Fruit fly (Drosophila melanogaster) ovary, adult (tissue): Measurements from ENCODE around the gene CG43980.

ENCODE experiments used
- CG17801 ChIP-seq: fragments of 200-800 bp; optimal IDR thresholded peaks from 2 replicates; lab custom pipeline; 2019; ENCODE audit warnings: missing biosample characterization, mild to moderate bottlenecking, missing genetic modification characterization, moderate library complexity; ENCODE audit not compliant: partially characterized antibody

The CG43980 gene

DNA sequence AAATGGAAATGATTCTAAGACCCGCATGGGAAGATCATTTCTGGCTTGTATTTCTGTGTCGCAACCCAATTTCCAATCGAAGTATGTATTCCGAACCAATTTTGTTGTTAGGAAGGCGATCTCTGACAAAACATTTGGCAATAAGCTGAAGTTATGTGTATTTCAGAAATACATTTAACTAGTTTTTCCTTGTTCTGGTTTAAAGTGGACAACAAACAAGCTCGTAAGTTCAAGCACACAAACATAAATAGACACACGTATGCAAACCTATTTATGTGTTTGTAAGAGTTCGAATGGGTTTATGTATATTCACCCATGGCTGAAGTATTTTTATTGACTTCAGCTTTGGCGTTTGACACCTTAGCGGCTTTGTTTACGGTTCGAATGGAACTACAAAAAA is 1.1 kb downstream of the CG43980 start:
- no peak for TF ChIP-seq CG17801 (GFP tag; lab: Kevin White, UChicago)

DNA sequence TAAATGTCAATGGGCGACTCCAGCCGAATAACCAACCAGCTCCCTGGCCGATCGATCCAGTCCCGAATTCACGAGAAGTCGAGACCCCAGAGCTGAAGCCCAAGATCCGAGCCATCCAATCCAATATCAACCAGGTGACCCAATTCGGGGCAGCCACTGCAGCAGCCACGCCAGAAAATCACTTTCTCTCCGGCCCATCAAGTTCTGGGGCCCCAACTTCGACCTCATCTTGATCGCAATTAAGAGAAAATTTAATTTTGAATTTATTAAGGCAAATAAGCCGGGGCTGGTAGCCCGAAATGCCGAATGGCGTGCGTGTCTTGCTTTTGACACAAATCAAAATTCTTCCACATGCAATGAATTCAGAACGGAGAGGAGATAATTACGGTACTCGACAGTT is 3.1 kb downstream of the CG43980 start:
- TF ChIP-seq CG17801 (GFP tag; lab: Kevin White, UChicago), result no peak

DNA sequence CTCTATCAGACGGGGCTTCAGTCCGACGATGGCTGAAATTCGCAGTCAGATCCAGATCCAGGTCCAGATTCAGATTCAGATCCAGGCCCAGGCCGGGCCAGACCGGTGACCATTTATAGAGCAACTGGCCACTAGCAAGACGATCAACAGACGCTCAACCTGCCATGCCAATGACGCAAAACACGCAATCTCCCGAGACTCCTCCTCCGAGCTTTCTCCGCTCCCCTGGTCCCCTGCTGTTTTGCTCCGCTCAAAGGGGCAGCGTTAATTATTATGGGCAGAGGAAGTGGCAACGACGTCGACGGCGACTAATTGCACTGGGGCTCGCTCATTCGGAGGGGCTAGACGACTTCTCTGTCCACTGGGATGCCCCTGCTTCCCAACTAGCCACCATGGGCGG is 6.7 kb downstream of the CG43980 start:
- no peak for TF ChIP-seq CG17801 (GFP tag; lab: Kevin White, UChicago)

DNA sequence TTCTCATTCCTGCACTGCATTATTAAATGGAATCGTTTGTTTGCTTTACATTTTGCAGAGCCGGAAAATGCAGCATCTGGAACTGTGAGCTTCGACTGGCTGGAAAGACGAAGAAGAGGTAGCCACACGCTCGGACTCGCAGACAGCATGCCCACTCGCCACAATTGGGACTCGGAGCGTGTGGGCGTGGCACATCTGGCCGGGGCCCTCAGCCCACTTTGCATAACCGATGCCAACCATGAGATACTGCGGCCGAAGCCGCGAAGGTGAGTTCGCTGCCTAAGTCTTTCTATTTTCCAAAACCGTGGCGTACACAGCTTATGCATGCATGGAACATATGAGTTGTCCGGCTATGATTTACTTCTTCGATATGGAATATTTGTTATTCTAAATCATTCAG is 7.4 kb downstream of the CG43980 start:
- no peak for TF ChIP-seq CG17801 (GFP tag; lab: Kevin White, UChicago)

DNA sequence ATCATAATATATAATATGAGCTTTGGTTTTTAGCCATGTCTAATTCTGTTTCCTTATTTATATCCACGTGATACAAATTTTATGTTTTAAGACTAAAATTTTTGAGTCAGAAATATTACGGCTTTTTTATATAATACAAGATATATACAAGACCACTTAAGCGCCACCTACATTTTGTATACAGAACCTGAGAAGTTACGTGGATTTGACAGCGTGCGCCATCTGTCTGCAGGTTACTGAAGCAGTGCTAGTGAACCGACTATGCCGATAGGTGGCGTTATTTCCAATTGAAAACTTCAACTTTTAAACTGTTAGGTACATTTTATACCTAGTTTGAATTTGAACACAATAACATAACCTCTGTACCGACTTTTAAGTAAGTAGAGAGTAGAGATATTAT is 8.0 kb downstream of the CG43980 start:
- TF ChIP-seq CG17801 (GFP tag; lab: Kevin White, UChicago), result peak; percentile 13

DNA sequence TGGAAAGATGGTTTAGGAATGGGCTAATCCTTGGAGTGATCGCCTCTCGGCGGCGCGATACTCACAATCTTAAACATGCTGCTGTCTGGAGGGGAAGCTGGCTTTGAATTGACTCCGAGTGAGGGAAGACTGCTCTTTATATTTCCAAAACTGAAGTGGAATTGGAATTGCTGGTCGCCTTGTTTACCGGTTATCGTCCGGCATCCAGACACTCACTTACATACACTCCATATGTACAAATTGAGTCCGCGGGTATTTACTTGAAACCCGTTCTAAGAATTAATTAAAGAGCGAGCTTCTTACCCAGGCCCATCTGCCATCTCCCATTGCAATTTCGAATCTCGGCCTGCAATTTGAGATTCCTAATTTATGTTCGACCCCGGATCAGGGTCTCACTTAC is 22.1 kb downstream of the CG43980 start, which contains the start of gene Cpr78E:
Gene Cpr78E, minus strand, starts transcription at position 101 of the 400 bp plus-strand sequence.
- no peak for TF ChIP-seq CG17801 (GFP tag; lab: Kevin White, UChicago)

DNA sequence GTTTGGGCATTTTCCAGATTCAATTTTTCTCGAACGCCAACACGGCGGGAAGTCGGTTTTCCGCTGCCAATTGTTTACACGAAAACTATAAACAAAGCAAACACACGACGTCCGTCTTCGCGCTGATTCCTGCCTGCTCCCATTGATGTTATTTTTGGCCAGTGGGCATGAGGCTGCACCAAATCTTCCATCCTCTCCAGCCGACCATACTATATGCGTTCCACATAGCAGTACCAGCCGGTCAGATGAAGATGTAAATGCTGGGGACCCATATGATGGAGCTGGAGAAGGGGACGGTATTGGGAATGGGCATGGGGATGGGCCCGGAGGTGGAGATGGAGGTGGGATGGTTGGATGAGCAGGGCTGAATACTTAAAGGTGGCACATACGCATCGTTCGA is 22.8 kb downstream of the CG43980 start:
- TF ChIP-seq CG17801 (GFP tag; lab: Kevin White, UChicago), result no peak

DNA sequence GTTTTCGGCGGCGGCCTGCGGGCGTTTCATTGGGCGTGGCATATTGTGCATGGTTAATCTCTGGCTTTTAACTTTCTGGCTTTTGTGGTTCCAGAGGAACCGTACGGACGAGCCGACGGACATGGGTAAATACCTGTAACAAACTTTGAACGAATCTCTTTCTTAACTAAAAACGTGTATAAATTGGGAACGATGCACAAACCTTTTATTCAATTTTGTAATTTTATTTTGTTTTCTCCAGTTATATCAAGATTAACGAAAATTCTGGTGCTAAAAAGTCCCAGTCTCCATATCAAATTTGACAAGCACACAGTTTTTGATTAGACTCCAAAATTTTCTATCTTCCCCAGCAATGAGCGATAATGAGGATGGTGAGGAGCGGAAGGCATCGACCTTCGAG is 27.1 kb downstream of the CG43980 start, which contains the start of gene CG11249:
Gene CG11249, plus strand, starts transcription at position 301 of the 400 bp plus-strand sequence.
- TF ChIP-seq CG17801 (GFP tag; lab: Kevin White, UChicago), result no peak

DNA sequence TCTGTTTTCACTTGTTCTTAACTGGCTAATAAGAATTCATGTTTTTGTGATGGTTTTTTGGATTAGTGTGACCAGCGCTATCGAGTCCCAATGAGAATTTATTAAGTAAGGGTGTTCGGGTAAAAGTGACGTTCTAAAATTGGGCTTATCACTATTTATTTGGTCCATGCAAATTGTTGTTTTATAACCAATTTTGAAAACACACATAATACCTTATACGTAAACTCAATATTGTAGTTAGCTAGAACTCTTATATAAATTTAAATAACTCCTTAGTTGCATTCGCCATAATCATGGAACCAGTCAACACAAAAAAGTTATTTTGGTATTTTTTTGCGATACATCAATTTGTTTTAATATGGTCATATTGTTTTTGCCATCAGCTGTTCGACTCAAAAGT is 34.9 kb downstream of the CG43980 start, which contains the start of the genes Als2 and CG11248:
Gene Als2, minus strand, starts transcription at position 69 of the 400 bp plus-strand sequence.
Gene CG11248, plus strand, starts transcription at position 364 of the 400 bp plus-strand sequence.
- TF ChIP-seq CG17801 (GFP tag; lab: Kevin White, UChicago), result peak; percentile 60

DNA sequence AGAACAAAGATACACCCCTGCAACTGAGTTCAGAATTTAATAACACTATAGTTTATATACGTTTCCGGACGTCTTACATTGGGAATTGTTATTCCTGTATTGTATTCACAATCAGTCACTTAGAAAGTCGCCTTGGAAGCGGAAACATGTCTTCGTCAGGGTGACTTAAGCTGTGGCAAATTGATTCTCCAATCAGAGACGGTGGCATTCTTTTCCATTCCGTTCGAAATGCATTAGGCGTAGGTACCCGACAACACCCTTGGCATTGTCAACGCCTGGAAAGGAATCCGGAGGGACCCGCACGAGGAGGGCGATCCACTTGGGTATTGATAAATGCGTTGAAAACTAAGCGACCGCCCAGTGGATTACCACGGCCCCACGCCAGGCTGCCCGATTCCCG is 39.2 kb downstream of the CG43980 start, which contains the start of gene Sfp78E:
Gene Sfp78E, minus strand, starts transcription at position 101 of the 400 bp plus-strand sequence.
- no peak for TF ChIP-seq CG17801 (GFP tag; lab: Kevin White, UChicago)

DNA sequence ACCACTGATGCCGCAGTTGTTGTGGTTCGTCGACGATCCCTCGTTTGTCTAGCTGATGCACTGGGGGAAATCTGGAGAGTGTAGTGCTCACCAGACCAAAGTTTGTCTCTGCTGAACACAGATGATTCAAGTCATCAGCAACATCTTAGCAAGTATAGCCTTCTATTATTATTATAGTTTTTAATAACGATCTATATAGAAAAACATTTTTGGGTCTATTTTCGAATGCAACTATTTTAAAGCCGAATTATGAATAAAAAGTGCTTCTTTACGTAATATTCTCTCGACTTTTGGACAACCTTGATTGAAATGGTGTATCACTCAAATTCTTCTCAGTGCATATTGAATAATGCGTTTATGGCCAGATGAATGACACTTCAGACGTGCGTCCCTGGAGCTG is 41.0 kb downstream of the CG43980 start:
- no peak for TF ChIP-seq CG17801 (GFP tag; lab: Kevin White, UChicago)

DNA sequence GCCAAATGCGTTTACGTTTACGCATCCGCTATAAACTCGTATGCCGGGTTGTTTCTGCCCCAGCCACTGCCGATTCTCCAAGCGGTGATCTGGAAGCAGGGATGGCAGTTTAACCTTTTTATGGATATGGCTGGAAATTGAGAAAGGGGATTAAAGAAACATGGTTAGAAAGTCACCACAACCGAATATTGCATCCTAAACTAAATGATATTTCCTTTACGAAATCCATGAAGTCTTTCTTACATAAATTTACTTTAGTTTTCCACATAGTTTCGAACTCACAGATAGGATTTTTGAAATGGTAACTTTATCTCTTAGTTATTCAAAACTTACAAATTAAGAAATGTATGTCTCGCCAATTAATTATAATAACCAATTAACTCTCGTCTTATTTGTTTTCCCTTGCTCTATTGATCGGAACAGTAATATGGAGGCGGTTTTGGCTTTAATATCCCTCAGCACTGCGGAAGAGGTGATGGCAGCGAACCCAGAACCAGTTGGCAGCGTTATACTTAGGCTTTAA is 43.9 kb downstream of the CG43980 start:
- TF ChIP-seq CG17801 (GFP tag; lab: Kevin White, UChicago), result no peak

DNA sequence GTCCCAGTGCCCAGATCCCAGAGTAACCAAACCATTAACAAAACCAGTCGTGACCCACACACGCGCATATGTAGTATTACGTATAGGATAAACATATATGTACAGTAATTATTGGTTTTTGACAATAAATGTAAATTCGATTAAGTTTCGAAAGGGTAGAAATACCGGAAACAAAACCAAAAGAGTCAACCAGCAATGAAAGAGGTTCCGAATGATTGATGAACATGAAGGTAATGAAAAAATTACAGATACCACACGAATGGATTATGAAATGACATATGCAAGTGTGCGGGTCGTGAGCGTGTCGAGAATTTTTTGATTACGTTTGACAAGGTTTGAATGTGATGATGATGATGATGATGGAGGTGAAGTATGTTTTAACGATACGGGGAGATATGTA is 49.9 kb downstream of the CG43980 start:
- no peak for TF ChIP-seq CG17801 (GFP tag; lab: Kevin White, UChicago)

DNA sequence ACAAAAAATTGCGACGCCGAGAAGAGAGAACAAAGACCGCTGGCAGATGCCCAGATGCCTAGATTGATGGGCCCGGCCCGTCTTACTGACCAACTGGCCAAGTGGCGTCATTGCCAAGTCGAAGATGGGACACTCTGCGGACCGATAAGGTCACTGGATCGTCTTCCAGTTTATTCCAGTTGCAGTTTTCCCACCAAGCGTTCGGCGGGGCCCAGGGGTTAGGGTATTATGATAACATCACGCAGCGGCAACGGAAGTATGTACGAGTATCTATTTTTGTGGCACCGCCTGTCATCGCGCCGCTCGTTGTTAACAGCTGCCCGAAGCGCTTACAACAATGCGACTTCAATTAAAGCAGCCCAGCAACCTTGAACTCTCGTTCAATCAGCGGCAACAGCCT is 55.3 kb downstream of the CG43980 start:
- no peak for TF ChIP-seq CG17801 (GFP tag; lab: Kevin White, UChicago)

DNA sequence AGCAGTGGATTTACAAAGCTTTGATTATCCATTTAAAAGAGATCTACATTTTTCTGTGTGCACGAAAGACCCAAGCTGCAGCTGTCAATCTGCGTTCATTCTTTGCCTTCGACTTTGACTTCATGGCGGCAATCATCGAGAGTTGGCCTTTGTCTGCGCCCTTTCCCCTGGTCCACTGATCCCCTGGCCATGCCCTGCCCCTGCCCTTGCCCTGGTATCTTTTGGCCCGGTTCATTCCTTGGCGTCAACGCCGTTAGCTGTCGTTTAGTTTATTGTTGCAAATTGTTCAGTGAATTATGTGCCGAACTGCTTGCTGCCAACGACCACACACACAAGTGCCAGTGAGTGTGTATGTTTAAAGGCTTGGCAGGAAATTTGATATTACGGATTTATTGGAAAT is 56.2 kb downstream of the CG43980 start:
- no peak for TF ChIP-seq CG17801 (GFP tag; lab: Kevin White, UChicago)

DNA sequence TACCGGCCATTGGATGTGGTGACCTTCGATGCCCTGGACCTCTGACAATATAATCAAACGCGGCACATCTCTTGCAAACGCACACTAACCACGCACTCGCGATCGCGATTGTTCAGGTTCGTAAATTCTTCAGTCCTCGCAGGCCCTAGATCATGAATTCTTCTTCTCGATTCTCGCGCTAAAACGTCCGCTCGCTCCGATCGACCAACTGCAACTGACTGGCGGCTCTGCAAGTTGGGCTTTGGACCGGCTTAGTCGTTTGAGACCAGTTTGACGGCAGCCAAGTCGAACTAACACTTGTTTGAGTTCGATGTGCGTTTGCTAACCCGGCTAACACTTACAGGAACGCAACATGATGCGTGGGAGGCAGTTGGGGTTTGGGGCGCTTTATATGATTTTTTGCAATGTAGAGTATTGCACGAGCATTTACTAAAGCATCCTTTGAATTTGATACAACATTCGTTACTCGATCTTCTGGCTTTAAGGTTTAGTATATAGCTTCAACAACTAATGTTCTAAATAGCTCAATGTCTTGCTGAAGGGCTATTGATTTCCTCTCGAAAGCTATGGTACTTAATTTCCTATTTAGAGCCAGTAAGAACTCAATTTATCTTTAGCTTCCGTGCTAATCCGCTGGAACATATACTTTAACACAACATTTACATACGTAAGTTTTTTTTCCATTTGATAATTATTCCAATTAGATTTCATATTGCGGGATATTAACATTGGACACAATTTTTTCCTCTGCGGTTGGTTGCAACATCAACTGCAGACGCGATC is 61.6 kb downstream of the CG43980 start, which contains the start of gene CG32447:
Gene CG32447, minus strand, starts transcription at position 222 of the 783 bp plus-strand sequence.
- no peak for TF ChIP-seq CG17801 (GFP tag; lab: Kevin White, UChicago)
